Fruit fly (Drosophila melanogaster): ENCODE measurements around the gene mei-41.

mei-41 gene

DNA sequence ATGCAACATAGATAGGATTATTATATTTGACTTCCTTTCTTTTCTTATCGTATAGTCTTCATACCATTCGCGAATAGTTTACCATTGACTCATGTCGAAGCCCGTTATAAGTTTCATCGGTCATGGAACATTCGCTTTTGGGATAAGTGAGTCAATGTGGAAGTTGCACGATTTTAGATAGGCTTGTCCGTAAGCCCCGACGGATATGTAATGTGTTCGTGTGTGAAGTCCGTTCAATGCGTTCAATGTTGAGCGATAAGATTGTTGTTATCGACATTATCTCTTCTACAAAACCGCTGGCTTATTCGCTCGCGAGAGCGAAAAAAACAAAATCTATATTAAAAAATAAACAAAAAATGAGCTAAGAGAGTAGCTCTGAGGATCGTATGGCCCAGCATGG is 13.3 kb downstream of the mei-41 start, which contains the start of gene CG9981:
CG9981 (minus strand) TSS at position 320 of the 400 bp plus-strand sequence.
- TF ChIP-seq onecut (GFP tag; IDR thresholded peaks at IDR 0.05), result no peak
- no peak for TF ChIP-seq Abd-B (GFP tag; optimal IDR thresholded peaks at IDR 0.05)
- TF ChIP-seq CG5180 (GFP tag; optimal IDR thresholded peaks at IDR 0.05), result no peak
- no peak for TF ChIP-seq en (GFP tag; optimal IDR thresholded peaks at IDR 0.05)
- TF ChIP-seq CG10543 (GFP tag; optimal IDR thresholded peaks at IDR 0.05), result no peak
- TF ChIP-seq crc (GFP tag; optimal IDR thresholded peaks at IDR 0.05), result no peak
- TF ChIP-seq zen (tag; optimal IDR thresholded peaks at IDR 0.05), result no peak
- no peak for TF ChIP-seq crp (GFP tag; optimal IDR thresholded peaks at IDR 0.05)
- TF ChIP-seq CG15696 (tag; optimal IDR thresholded peaks at IDR 0.05), result no peak
- no peak for TF ChIP-seq Adf1 (GFP tag; IDR thresholded peaks at IDR 0.05)
- TF ChIP-seq Lpt (GFP tag; optimal IDR thresholded peaks at IDR 0.05), result no peak
- TF ChIP-seq CG34376 (GFP tag; optimal IDR thresholded peaks at IDR 0.05), result peak; percentile 53
- TF ChIP-seq CG15514 (GFP tag; optimal IDR thresholded peaks at IDR 0.05), result no peak
- no peak for TF ChIP-seq dati (GFP tag; IDR thresholded peaks at IDR 0.05)
- TF ChIP-seq Deaf1 (tag; optimal IDR thresholded peaks at IDR 0.05), result peak; percentile 11
- peak; percentile 6 for TF ChIP-seq CG13296 (GFP tag; optimal IDR thresholded peaks at IDR 0.05)
- no peak for TF ChIP-seq CG3726 (GFP tag; IDR thresholded peaks at IDR 0.05)
- peak; percentile 46 for TF ChIP-seq exex (tag; optimal IDR thresholded peaks at IDR 0.05)
- no peak for TF ChIP-seq br (optimal IDR thresholded peaks at IDR 0.05)
- peak; percentile 3 for TF ChIP-seq sug (tag; optimal IDR thresholded peaks at IDR 0.05)
- TF ChIP-seq grn (GFP tag; optimal IDR thresholded peaks at IDR 0.05), result peak; percentile 12
- no peak for TF ChIP-seq tna (GFP tag; IDR thresholded peaks at IDR 0.05; ENCODE audit: partially characterized antibody)
- TF ChIP-seq fru (optimal IDR thresholded peaks at IDR 0.05), result no peak
- no peak for TF ChIP-seq CG3407 (GFP tag; optimal IDR thresholded peaks at IDR 0.05)
- no peak for TF ChIP-seq dysf (GFP tag; IDR thresholded peaks at IDR 0.05)
- no peak for TF ChIP-seq NfI (GFP tag; optimal IDR thresholded peaks at IDR 0.05)
- no peak for TF ChIP-seq NFAT (GFP tag; IDR thresholded peaks at IDR 0.05)
- no peak for TF ChIP-seq fu2 (GFP tag; optimal IDR thresholded peaks at IDR 0.05)
- TF ChIP-seq cg (GFP tag; optimal IDR thresholded peaks at IDR 0.05), result no peak
- no peak for TF ChIP-seq Fer2 (tag; optimal IDR thresholded peaks at IDR 0.05)
- peak; percentile 52 for TF ChIP-seq mirr (GFP tag; optimal IDR thresholded peaks at IDR 0.05)
- TF ChIP-seq hkb (optimal IDR thresholded peaks at IDR 0.05), result no peak
- TF ChIP-seq hkb (GFP tag; IDR thresholded peaks at IDR 0.05), result no peak
- TF ChIP-seq oc (tag; optimal IDR thresholded peaks at IDR 0.05), result no peak
- no peak for TF ChIP-seq CG11696 (GFP tag; IDR thresholded peaks at IDR 0.05)
- TF ChIP-seq mam (GFP tag; optimal IDR thresholded peaks at IDR 0.05), result no peak
- peak; percentile 44 for TF ChIP-seq GATAe (GFP tag; conservative IDR thresholded peaks at IDR 0.05)
- TF ChIP-seq z (GFP tag; IDR thresholded peaks at IDR 0.05), result no peak
- no peak for TF ChIP-seq CG15073 (GFP tag; optimal IDR thresholded peaks at IDR 0.05)
- TF ChIP-seq dpn (GFP tag; optimal IDR thresholded peaks at IDR 0.05), result no peak
- TF ChIP-seq zf30C (GFP tag; optimal IDR thresholded peaks at IDR 0.05), result no peak
- no peak for TF ChIP-seq Sry-β (GFP tag; optimal IDR thresholded peaks at IDR 0.05)
- no peak for TF ChIP-seq CG30431 (GFP tag; optimal IDR thresholded peaks at IDR 0.05)
- no peak for TF ChIP-seq CG13424 (tag; optimal IDR thresholded peaks at IDR 0.05)

Measured in whole organism, embryonic.